Worm (Caenorhabditis elegans) whole organism, late embryonic: ENCODE results near the gene fipp-1.

Source experiments
- ceh-9 ChIP-seq: sonication (generic microtip); optimal IDR thresholded peaks from 2 replicates; lab custom pipeline; 2016; ENCODE audit warnings: mild to moderate bottlenecking, missing genetic modification characterization, inconsistent platforms, missing compliant biosample characterization
- elt-2 ChIP-seq: sonication (generic microtip); optimal IDR thresholded peaks from 2 replicates; lab custom pipeline; 2016; ENCODE audit warnings: missing genetic modification reagents, missing genetic modification characterization, missing compliant biosample characterization
- hlh-15 ChIP-seq: sonication (generic microtip); optimal IDR thresholded peaks from 2 replicates; lab custom pipeline; 2016; ENCODE audit warnings: missing genetic modification characterization, missing compliant biosample characterization
- rnt-1 ChIP-seq: sonication (generic microtip); optimal IDR thresholded peaks from 2 replicates; lab custom pipeline; 2016; ENCODE audit warnings: missing genetic modification characterization, missing compliant biosample characterization

- TF ChIP-seq rnt-1 (no peak), elt-2 (tag; lab: Kevin White, UChicago) (no peak), ceh-9 (tag; lab: Kevin White, UChicago) (no peak), hlh-15 (tag; lab: Kevin White, UChicago) (no peak)
Observed at ce11 chrV:4374625-4375024, 3.0 kb downstream of the fipp-1 start, which contains the start of gene neg-1.
